Worm (Caenorhabditis elegans): ENCODE data around the gene dct-16.

dct-16 gene

DNA sequence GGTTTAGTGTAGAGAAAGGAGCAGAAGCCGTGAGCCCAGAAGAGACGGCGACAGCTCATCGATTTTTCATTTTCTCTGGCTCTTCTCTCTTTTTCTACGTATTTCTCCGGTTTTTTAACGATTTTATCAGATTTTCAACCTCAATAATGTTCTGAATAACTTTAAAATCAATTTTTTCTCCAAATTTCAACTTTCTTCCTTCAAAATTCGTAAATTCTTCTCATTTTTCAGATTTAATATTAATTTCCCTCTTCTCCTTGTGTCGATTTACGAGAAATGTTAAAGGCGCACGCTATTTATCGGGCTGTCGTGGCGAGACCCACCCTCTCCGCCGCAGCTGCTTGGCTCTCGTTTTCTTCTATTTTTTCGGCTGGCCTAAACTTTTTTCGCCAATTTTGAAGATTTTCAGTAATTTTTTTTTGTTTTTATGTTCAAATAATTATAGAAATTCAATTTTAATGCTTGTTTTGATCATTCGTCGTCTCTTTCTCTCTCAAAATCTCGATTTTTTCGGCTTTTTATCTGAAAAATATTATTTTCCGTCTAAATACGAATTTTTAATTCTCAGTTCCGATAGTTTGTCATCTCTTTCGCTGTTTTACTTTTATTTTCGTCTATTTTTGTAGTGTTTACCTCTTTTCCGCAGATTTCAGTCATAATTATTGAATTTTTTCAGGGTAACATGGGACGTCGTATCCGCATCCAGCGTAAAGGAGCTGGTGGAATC lies 19.7 kb downstream of the dct-16 start, which contains the start of the genes calf-1 and rpl-2:
TSS of gene calf-1 (minus strand) at position 77 of the 727 bp plus-strand sequence.
TSS of gene rpl-2 (plus strand) at position 677 of the 727 bp plus-strand sequence.
- peak; percentile 33 for TF ChIP-seq W03F9.2 (tag; optimal IDR thresholded peaks at IDR 0.05)
- no peak for TF ChIP-seq dao-5 (tag; optimal IDR thresholded peaks at IDR 0.05)
- no peak for TF ChIP-seq him-1 (tag; optimal IDR thresholded peaks at IDR 0.05)

DNA sequence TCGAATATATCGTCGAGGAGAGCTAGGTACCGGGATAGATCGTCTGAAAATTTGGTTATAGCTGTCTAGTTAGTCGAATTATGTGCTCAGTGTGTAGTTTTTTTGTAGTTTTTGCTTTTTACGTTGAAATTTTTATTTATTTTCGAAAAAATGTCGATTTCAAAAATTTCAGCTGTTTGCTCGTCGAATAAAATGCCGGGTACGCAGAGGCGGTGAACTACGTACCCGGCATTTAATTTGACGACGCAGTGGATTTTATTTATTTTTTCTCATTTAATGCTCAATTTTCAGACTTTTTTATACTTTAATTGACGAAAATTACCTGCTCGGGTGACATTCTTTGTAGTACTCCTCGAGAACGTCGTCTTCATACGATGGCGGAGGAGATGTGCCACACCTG lies 21.9 kb downstream of the dct-16 start:
- no peak for TF ChIP-seq dao-5 (tag; optimal IDR thresholded peaks at IDR 0.05)
- TF ChIP-seq W03F9.2 (tag; optimal IDR thresholded peaks at IDR 0.05), result no peak
- TF ChIP-seq him-1 (tag; optimal IDR thresholded peaks at IDR 0.05), result no peak

DNA sequence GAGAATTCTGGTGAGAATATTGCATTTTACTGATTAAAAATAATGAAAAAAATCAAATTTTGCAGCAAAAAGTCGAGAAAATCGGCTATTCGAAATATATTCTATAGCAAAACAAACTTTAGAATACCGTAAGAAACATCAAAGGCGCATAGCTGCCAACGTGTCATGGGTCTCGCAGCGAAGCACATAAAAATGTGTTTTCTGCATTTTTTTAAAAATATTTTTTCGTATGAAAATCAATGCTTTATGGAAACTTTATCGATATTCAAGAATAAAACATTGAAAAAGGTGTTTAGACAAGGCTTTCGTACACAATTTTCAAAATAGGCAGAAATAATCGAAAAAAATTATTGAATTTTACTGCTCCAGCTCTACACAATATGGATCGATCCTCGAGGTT lies 22.3 kb downstream of the dct-16 start:
- TF ChIP-seq W03F9.2 (tag; optimal IDR thresholded peaks at IDR 0.05) (no peak), him-1 (tag; optimal IDR thresholded peaks at IDR 0.05) (no peak), dao-5 (tag; optimal IDR thresholded peaks at IDR 0.05) (no peak)

DNA sequence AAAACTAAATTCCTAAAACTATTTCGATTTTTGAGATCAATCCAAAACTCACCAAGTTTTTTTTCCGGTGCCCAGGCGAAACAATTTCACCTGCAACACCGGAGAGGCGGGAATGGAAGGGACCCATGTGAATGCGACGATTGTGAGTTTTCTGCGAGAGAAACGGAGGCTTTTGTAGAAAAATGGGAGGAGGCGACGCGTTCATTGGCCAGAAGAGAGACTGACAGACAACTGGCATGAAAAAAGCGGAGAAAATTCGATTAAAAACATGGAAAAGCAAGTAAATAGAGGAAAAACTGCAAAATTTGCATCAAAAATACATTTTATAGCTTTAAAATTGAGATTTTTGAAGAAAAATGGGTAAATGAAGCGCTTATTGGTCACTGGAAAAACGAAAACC lies 23.0 kb downstream of the dct-16 start, which contains the start of gene B0250.7:
TSS of gene B0250.7 (minus strand) at position 232 of the 400 bp plus-strand sequence.
- TF ChIP-seq him-1 (tag; optimal IDR thresholded peaks at IDR 0.05) (no peak), W03F9.2 (tag; optimal IDR thresholded peaks at IDR 0.05) (no peak), dao-5 (tag; optimal IDR thresholded peaks at IDR 0.05) (no peak)

DNA sequence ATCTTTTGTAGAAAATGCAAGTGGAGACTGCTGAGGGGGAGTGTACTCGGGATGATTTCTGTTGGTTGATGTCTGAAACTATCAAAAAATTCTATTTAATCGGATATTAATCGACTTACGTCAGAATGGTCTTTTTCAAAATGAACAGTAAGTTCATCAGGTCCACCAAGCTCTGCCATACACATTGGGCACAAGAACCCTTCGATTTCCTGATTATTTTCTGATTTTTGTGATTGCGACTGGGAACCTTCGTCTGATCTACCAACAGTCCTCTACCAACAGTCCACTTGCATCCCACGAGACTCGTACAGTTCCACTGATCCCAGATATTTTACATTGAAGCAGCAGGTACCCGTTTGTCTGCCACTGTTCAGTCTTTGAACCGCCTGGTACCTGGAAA lies 23.8 kb downstream of the dct-16 start:
- TF ChIP-seq him-1 (tag; optimal IDR thresholded peaks at IDR 0.05) (no peak), W03F9.2 (tag; optimal IDR thresholded peaks at IDR 0.05) (no peak), dao-5 (tag; optimal IDR thresholded peaks at IDR 0.05) (no peak)

DNA sequence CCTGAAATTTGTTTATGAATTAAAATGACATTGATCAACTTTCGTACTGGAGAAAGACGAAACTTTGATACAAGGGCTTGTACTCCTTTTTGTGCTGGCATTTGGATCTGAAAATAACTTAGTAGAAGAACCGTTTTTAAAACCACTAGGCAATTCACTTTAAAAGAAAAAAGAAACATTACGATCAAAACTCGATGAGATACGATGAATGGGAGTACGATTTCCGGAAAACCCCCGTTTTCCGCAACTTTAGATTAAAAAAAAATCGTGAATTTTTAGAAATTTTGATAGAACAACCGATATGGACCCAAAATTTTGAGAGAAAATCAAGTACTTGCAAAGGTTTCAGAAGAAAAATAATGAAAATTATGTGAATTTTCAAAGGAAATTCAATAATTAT lies 28.5 kb downstream of the dct-16 start, which contains the start of gene B0250.8:
TSS of gene B0250.8 (minus strand) at position 101 of the 400 bp plus-strand sequence.
- TF ChIP-seq W03F9.2 (tag; optimal IDR thresholded peaks at IDR 0.05), result no peak
- TF ChIP-seq dao-5 (tag; optimal IDR thresholded peaks at IDR 0.05), result no peak
- TF ChIP-seq him-1 (tag; optimal IDR thresholded peaks at IDR 0.05), result no peak

DNA sequence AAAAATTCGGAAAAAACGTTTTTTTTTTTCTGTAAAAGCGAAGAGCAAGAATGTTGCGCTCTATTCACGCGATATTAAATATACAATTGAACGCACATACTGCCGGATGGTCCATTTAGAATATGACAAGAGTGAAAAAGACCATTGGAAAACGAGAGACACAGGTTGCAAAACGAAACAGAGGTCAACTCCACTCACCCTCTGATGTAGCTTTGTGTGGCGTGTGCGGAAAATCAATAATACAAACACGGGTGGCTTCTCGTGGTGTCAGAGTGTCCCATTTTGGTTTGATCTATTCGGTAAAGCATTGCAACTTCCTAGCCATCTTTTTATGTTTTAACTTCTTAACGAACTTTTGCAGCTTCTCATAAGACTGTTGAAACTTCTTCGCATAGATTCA lies 34.1 kb downstream of the dct-16 start:
- TF ChIP-seq dao-5 (tag; optimal IDR thresholded peaks at IDR 0.05) (no peak), W03F9.2 (tag; optimal IDR thresholded peaks at IDR 0.05) (no peak), him-1 (tag; optimal IDR thresholded peaks at IDR 0.05) (no peak)

DNA sequence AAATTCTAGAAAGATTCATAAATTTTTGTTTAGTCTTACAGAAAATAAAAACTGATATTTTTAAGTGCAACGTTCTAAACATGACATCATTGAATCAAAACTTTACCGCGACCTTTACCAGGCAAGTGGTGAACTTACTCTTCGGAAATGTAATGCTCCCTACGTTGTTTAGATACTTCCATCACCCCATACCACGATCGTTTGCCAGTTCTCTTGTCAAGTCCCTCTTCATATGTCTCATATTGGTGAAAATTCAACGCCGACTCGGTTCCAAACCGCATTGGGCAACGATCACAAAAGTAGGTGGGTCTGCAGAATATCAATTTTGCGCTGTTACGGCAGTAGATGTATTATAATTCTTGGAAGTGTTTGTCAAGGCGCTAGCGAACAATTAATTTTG lies 38.0 kb downstream of the dct-16 start, which contains the start of gene B0250.18:
TSS of gene B0250.18 (minus strand) at position 101 of the 400 bp plus-strand sequence.
- TF ChIP-seq dao-5 (tag; optimal IDR thresholded peaks at IDR 0.05), result no peak
- TF ChIP-seq W03F9.2 (tag; optimal IDR thresholded peaks at IDR 0.05), result no peak
- TF ChIP-seq him-1 (tag; optimal IDR thresholded peaks at IDR 0.05), result no peak

DNA sequence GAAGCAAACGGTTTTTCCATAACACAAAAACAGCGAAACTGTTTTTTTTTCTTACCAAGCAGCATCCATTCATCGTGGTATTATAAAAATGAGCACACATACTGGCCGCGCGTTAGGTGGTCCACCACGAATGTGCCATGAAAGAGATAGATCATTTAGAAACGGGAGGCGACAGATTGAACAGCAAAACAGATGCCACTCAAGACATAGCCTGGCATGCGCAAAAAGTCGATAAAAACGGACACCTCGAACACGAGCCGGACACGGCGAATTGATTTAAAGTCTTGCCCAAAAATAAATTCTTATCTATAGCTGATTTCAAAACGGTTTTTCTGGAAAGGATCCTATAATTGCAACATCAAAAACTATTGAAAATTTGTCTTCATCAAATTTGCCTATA lies 41.7 kb downstream of the dct-16 start:
- TF ChIP-seq him-1 (tag; optimal IDR thresholded peaks at IDR 0.05), result no peak
- no peak for TF ChIP-seq dao-5 (tag; optimal IDR thresholded peaks at IDR 0.05)
- TF ChIP-seq W03F9.2 (tag; optimal IDR thresholded peaks at IDR 0.05), result no peak

DNA sequence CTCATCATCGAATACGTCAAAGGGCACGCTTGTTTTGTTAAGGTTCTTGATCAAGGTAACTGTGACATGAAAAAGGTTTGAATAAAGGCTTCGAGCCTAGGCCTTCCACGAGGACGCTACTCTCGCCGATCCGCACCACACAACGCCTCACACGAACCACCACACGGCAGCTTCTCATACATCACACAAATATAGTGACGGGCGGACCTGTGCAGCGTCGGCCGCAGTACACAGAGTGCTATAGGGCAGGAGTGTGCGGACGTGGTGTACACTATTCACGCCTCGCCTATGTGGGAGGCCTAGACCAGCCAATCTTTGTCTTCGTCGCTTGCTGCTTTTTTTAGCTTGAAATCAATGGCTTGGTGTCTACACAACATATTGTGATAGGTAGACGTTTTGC lies 43.2 kb downstream of the dct-16 start:
- TF ChIP-seq W03F9.2 (tag; optimal IDR thresholded peaks at IDR 0.05), result no peak
- TF ChIP-seq dao-5 (tag; optimal IDR thresholded peaks at IDR 0.05), result no peak
- no peak for TF ChIP-seq him-1 (tag; optimal IDR thresholded peaks at IDR 0.05)

DNA sequence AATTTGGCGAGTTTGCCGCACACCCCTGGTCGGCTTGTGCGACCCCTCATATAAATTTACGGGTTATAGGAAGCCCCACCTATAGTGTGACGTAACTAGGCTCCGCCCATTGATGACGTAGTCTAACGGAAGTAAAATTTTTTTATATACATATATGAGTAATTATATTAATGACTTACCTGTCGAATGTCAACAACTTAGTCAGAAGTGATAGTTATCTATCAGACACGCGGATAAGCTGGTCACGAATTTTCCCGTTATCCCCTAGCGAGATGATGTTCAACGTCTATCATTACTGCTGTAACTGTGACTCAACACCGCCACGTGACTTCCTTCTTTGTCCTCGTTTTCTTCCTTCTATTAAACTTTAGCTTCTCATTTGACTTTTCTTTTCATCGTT lies 45.0 kb downstream of the dct-16 start, which contains the start of gene srd-70:
TSS of gene srd-70 (plus strand) at position 301 of the 400 bp plus-strand sequence.
- TF ChIP-seq him-1 (tag; optimal IDR thresholded peaks at IDR 0.05), result no peak
- no peak for TF ChIP-seq W03F9.2 (tag; optimal IDR thresholded peaks at IDR 0.05)
- TF ChIP-seq dao-5 (tag; optimal IDR thresholded peaks at IDR 0.05), result no peak

DNA sequence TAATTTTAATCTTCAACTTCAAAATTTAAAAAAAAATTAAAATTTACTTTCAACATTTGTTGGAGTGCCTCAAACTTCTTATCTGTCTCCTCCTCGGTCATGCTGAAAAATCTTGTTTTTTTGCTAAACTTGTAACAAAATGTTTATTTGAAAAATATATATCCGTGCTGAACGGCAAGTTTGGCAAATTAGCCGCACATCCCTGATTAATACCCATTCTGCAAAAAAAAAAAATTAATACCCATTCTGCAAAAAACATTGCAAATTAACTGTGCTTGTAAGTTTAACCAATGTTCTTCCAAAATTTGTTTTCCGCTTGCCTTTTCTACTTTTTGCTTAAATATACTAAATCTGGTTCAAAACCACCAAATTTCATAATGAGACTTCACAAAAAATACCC lies 45.8 kb downstream of the dct-16 start, which contains the start of gene F48F5.6:
TSS of gene F48F5.6 (minus strand) at position 101 of the 400 bp plus-strand sequence.
- no peak for TF ChIP-seq dao-5 (tag; optimal IDR thresholded peaks at IDR 0.05)
- TF ChIP-seq W03F9.2 (tag; optimal IDR thresholded peaks at IDR 0.05), result no peak
- no peak for TF ChIP-seq him-1 (tag; optimal IDR thresholded peaks at IDR 0.05)

DNA sequence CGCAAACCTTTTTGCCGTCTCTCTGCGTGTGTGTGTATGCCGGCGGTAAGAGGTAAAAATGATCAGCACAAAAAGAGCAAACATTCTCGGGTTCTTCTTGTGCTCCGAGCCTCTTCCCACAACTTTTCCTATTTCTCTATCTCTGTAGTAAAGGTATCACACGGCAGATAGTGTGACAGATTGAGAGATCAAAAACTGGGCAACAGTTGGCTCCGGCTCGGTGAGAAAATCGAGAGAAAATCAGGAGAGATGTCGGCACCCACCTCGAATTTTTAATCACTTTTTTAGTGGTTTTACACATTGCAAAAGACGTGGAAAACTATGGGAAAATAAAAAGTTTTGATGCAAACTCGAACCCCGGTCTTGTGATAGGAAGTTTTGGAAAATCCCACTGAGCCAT lies 47.1 kb downstream of the dct-16 start:
- TF ChIP-seq him-1 (tag; optimal IDR thresholded peaks at IDR 0.05), result no peak
- TF ChIP-seq dao-5 (tag; optimal IDR thresholded peaks at IDR 0.05), result no peak
- TF ChIP-seq W03F9.2 (tag; optimal IDR thresholded peaks at IDR 0.05), result no peak

All from whole organism, L4/young adult.